Worm (Caenorhabditis elegans): Measurements from ENCODE around the gene bbs-5.

DNA sequence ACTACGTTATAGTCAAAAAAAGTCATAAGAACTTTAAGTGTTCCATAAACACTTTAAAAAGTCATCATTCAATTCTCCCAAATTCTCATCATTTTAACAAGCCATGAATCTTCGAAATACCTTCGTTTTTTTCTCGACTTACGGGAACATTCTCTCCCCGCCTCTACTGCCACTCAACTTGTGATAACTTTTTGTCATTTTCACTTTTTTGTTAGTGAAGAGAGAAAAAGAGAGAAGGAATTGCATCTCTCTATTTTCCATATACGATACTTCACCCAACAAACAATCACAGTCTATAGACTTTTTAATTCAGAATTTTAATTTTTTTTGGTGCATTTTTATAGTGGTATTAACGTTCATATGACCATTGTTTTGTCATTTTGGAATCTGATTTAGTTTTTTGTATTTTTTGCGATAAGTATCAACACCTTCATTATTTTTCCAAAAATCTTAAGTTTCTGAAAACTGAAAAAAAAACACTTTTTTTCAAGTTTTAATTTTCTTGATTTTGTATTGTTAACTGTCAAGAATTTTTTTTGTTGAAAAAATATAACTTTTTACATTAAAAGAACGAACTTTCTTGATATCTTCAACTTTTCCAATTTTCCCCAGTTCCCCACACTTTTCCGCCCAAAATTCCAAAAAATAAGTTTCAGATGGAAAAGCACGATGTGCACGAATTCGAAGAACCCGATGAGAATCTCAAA lies 23.0 kb downstream of the bbs-5 start, which contains the start of gene Y70G10A.3:
- TF ChIP-seq him-1 (tag; optimal IDR thresholded peaks at IDR 0.05) (no peak), dao-5 (tag; optimal IDR thresholded peaks at IDR 0.05) (no peak)

All from whole organism, L4/young adult.